Worm (Caenorhabditis elegans) whole organism, mixed stage, embryonic: Measurements from ENCODE around the gene F57E7.2.

Experiments
- ces-1 ChIP-seq: fragments of 150-350 bp; optimal IDR thresholded peaks from 2 replicates; lab custom pipeline; 2014; ENCODE audit warnings: missing biosample characterization, missing genetic modification reagents, missing genetic modification characterization
- elt-3 ChIP-seq: fragments of 150-350 bp; optimal IDR thresholded peaks from 2 replicates; lab custom pipeline; 2014; ENCODE audit warnings: missing biosample characterization, missing genetic modification characterization
- lin-32 ChIP-seq: fragments of 200-800 bp; sonication (Bioruptor generic); optimal IDR thresholded peaks from 2 replicates; lab custom pipeline; 2018; ENCODE audit warnings: mild to moderate bottlenecking, missing genetic modification characterization, missing compliant biosample characterization
- mab-5 ChIP-seq: fragments of 150-350 bp; optimal IDR thresholded peaks from 2 replicates; lab custom pipeline; 2014; ENCODE audit warnings: missing biosample characterization, missing genetic modification characterization
- mep-1 ChIP-seq: fragments of 150-350 bp; optimal IDR thresholded peaks from 2 replicates; lab custom pipeline; 2017; ENCODE audit warnings: missing biosample characterization, missing genetic modification reagents, missing genetic modification characterization, inconsistent platforms
- nhr-2 ChIP-seq: fragments of 150-350 bp; optimal IDR thresholded peaks from 2 replicates; lab custom pipeline; 2014; ENCODE audit warnings: missing biosample characterization, missing genetic modification characterization
- nhr-237 ChIP-seq: fragments of 150-350 bp; optimal IDR thresholded peaks from 2 replicates; lab custom pipeline; 2014; ENCODE audit warnings: missing biosample characterization, missing genetic modification characterization
- nhr-28 ChIP-seq: fragments of 150-350 bp; optimal IDR thresholded peaks from 2 replicates; lab custom pipeline; 2014; ENCODE audit warnings: missing biosample characterization, missing genetic modification characterization
- pha-4 ChIP-seq: fragments of 150-350 bp; optimal IDR thresholded peaks from 2 replicates; lab custom pipeline; 2018; ENCODE audit warnings: missing biosample characterization, missing genetic modification reagents, missing genetic modification characterization
- snpc-4 ChIP-seq: fragments of 150-350 bp; optimal IDR thresholded peaks from 2 replicates; lab custom pipeline; 2014; ENCODE audit warnings: missing biosample characterization, missing genetic modification characterization
- unc-39 ChIP-seq: fragments of 150-350 bp; optimal IDR thresholded peaks from 2 replicates; lab custom pipeline; 2014; ENCODE audit warnings: missing biosample characterization, missing genetic modification characterization
- unc-62 ChIP-seq: fragments of 150-350 bp; optimal IDR thresholded peaks from 2 replicates; lab custom pipeline; 2014; ENCODE audit warnings: missing biosample characterization, missing genetic modification reagents, missing genetic modification characterization

ce11 chrV:16508667-16509066 is 25.7 kb upstream of the F57E7.2 start, which contains the start of gene srr-3:
- TF ChIP-seq snpc-4 (tag; lab: Kevin White, UChicago) (no peak), lin-32 (GFP tag; lab: Kevin White, UChicago) (no peak), mep-1 (tag; lab: Kevin White, UChicago) (no peak), mab-5 (tag; lab: Kevin White, UChicago) (no peak), pha-4 (tag; lab: Kevin White, UChicago) (no peak), ces-1 (GFP tag; lab: Kevin White, UChicago) (no peak), nhr-28 (tag; lab: Kevin White, UChicago) (no peak), nhr-237 (tag; lab: Kevin White, UChicago) (no peak), unc-39 (no peak), unc-62 (no peak), elt-3 (tag; lab: Kevin White, UChicago) (no peak), nhr-2 (tag; lab: Kevin White, UChicago) (no peak)
